Worm (Caenorhabditis elegans) whole organism, late embryonic: ENCODE results near the gene srw-100.

Source experiments
- Y22D7AL.16 ChIP-seq: sonication (generic microtip); optimal IDR thresholded peaks from 2 replicates; lab custom pipeline; 2016; ENCODE audit warnings: missing genetic modification characterization, missing compliant biosample characterization
- ahr-1 ChIP-seq: sonication (generic microtip); optimal IDR thresholded peaks from 2 replicates; lab custom pipeline; 2016; ENCODE audit warnings: missing genetic modification characterization, missing compliant biosample characterization
- ceh-14 ChIP-seq: sonication (generic microtip); optimal IDR thresholded peaks from 2 replicates; lab custom pipeline; 2016; ENCODE audit warnings: missing genotype, missing genetic modification characterization, missing compliant biosample characterization
- ceh-18 ChIP-seq: sonication (generic microtip); optimal IDR thresholded peaks from 2 replicates; lab custom pipeline; 2016; ENCODE audit warnings: missing genetic modification characterization, missing compliant biosample characterization
- ceh-19 ChIP-seq: fragments of 200-800 bp; sonication (Bioruptor generic); optimal IDR thresholded peaks from 2 replicates; lab custom pipeline; 2018; ENCODE audit warnings: mild to moderate bottlenecking, missing genetic modification characterization, missing compliant biosample characterization
- ceh-31 ChIP-seq: sonication (generic microtip); optimal IDR thresholded peaks from 2 replicates; lab custom pipeline; 2016; ENCODE audit warnings: missing genetic modification characterization, missing compliant biosample characterization
- ceh-45 ChIP-seq: fragments of 200-800 bp; sonication (Bioruptor generic); IDR thresholded peaks from 2 replicates; pipeline ENCODE4 v1.3.6; 2022; ENCODE audit warnings: missing genetic modification reagents, missing genetic modification characterization, missing compliant biosample characterization
- ceh-48 ChIP-seq: sonication (generic microtip); optimal IDR thresholded peaks from 2 replicates; lab custom pipeline; 2016; ENCODE audit warnings: missing genetic modification characterization, inconsistent platforms, missing compliant biosample characterization
- che-1 ChIP-seq: sonication (generic microtip); optimal IDR thresholded peaks from 2 replicates; lab custom pipeline; 2016; ENCODE audit warnings: mild to moderate bottlenecking, missing genetic modification characterization, missing compliant biosample characterization
- elt-2 ChIP-seq: sonication (generic microtip); optimal IDR thresholded peaks from 2 replicates; lab custom pipeline; 2016; ENCODE audit warnings: missing genetic modification reagents, missing genetic modification characterization, missing compliant biosample characterization
- eyg-1 ChIP-seq: sonication (generic microtip); optimal IDR thresholded peaks from 2 replicates; lab custom pipeline; 2016; ENCODE audit warnings: missing genotype, missing genetic modification characterization, missing compliant biosample characterization
- gmeb-2 ChIP-seq: sonication (generic microtip); optimal IDR thresholded peaks from 2 replicates; lab custom pipeline; 2016; ENCODE audit warnings: missing genetic modification characterization, inconsistent platforms, missing compliant biosample characterization
- hlh-13 ChIP-seq: fragments of 200-800 bp; sonication (Bioruptor generic); optimal IDR thresholded peaks from 2 replicates; lab custom pipeline; 2018; ENCODE audit warnings: mild to moderate bottlenecking, missing genetic modification characterization, missing compliant biosample characterization
- hlh-8 ChIP-seq: sonication (generic microtip); optimal IDR thresholded peaks from 2 replicates; lab custom pipeline; 2016; ENCODE audit warnings: missing genotype, missing genetic modification characterization, missing compliant biosample characterization
- nhr-11 ChIP-seq: fragments of 150-350 bp; optimal IDR thresholded peaks from 2 replicates; lab custom pipeline; 2014; ENCODE audit warnings: missing biosample characterization, missing genetic modification characterization
- nhr-232 ChIP-seq: sonication (generic microtip); optimal IDR thresholded peaks from 2 replicates; lab custom pipeline; 2016; ENCODE audit warnings: missing genetic modification characterization, missing compliant biosample characterization
- npax-4 ChIP-seq: sonication (generic microtip); optimal IDR thresholded peaks from 2 replicates; lab custom pipeline; 2016; ENCODE audit warnings: missing genetic modification characterization, missing compliant biosample characterization
- odd-2 ChIP-seq: sonication (generic microtip); optimal IDR thresholded peaks from 2 replicates; lab custom pipeline; 2017; ENCODE audit warnings: antibody characterized with exemption, mild to moderate bottlenecking, missing genetic modification characterization, missing compliant biosample characterization
- pag-3 ChIP-seq: sonication (generic microtip); optimal IDR thresholded peaks from 2 replicates; lab custom pipeline; 2016; ENCODE audit warnings: missing compliant biosample characterization, missing genetic modification characterization, borderline replicate concordance
- pax-1 ChIP-seq: fragments of 150-350 bp; optimal IDR thresholded peaks from 2 replicates; lab custom pipeline; 2014; ENCODE audit warnings: missing biosample characterization, missing genetic modification characterization
- pha-4 ChIP-seq: fragments of 150-350 bp; optimal IDR thresholded peaks from 2 replicates; lab custom pipeline; 2018; ENCODE audit warnings: missing biosample characterization, missing genetic modification reagents, missing genetic modification characterization
- pqm-1 ChIP-seq: sonication (generic microtip); optimal IDR thresholded peaks from 2 replicates; lab custom pipeline; 2016; ENCODE audit warnings: missing genetic modification characterization, missing compliant biosample characterization
- pros-1 ChIP-seq: fragments of 150-350 bp; optimal IDR thresholded peaks from 2 replicates; lab custom pipeline; 2014; ENCODE audit warnings: missing biosample characterization, missing genetic modification reagents, missing genetic modification characterization
- sdc-2 ChIP-seq: sonication (generic microtip); optimal IDR thresholded peaks from 2 replicates; lab custom pipeline; 2016; ENCODE audit warnings: missing genotype, missing genetic modification characterization, missing compliant biosample characterization
- sox-2 ChIP-seq: fragments of 200-800 bp; sonication (Bioruptor generic); IDR thresholded peaks from 2 replicates; pipeline ENCODE4 v1.3.6; 2022; ENCODE audit warnings: missing genetic modification reagents, missing genetic modification characterization, missing compliant biosample characterization
- syd-9 ChIP-seq: sonication (generic microtip); optimal IDR thresholded peaks from 2 replicates; lab custom pipeline; 2016; ENCODE audit warnings: mild to moderate bottlenecking, missing genetic modification characterization, moderate library complexity, missing compliant biosample characterization
- tbx-2 ChIP-seq: sonication (generic microtip); optimal IDR thresholded peaks from 2 replicates; lab custom pipeline; 2016; ENCODE audit warnings: missing genetic modification characterization, missing compliant biosample characterization
- ttx-3 ChIP-seq: sonication (generic microtip); optimal IDR thresholded peaks from 2 replicates; lab custom pipeline; 2016; ENCODE audit warnings: missing genetic modification reagents, missing genetic modification characterization, missing compliant biosample characterization
- unc-3 ChIP-seq, 2 experiments: fragments of 200-800 bp in 1 of 2; sonication (Bioruptor generic) in 1 of 2; sonication (generic microtip) in 1 of 2; conservative IDR thresholded peaks in 1 of 2; optimal IDR thresholded peaks in 1 of 2; 2 replicates each; pipeline versions ENCODE4 v1.3.6 to Lab custom; 2016 to 2022; ENCODE audit warnings: missing compliant biosample characterization in 2 of 2, missing genetic modification characterization in 2 of 2, missing genetic modification reagents in 1 of 2
- unc-42 ChIP-seq: sonication (generic microtip); optimal IDR thresholded peaks from 2 replicates; lab custom pipeline; 2016; ENCODE audit warnings: missing genotype, missing genetic modification characterization, missing compliant biosample characterization
- unc-55 ChIP-seq: sonication (generic microtip); optimal IDR thresholded peaks from 2 replicates; lab custom pipeline; 2017; ENCODE audit warnings: missing biosample characterization, missing genetic modification reagents, missing genetic modification characterization
- unc-86 ChIP-seq: sonication (generic microtip); optimal IDR thresholded peaks from 2 replicates; lab custom pipeline; 2016; ENCODE audit warnings: missing genetic modification characterization, missing compliant biosample characterization
- ztf-16 ChIP-seq: sonication (generic microtip); optimal IDR thresholded peaks from 2 replicates; lab custom pipeline; 2017; ENCODE audit warnings: missing genetic modification characterization, missing compliant biosample characterization

srw-100 gene

ce11 chrV:1710909-1711308 lies at the start of gene srw-100:
srw-100 (plus strand) TSS chrV:1711209.
- TF ChIP-seq npax-4 (tag; lab: Kevin White, UChicago) (no peak), ahr-1 (tag; lab: Kevin White, UChicago) (no peak), nhr-232 (tag; lab: Kevin White, UChicago) (no peak), ceh-18 (tag; lab: Kevin White, UChicago) (no peak)
- TF ChIP-seq, all 69 proteins: peak for 0

- TF ChIP-seq npax-4 (tag; lab: Kevin White, UChicago), result no peak
- no peak for TF ChIP-seq pag-3 (tag; lab: Kevin White, UChicago)
- no peak for TF ChIP-seq unc-42 (tag; lab: Kevin White, UChicago)
- no peak for TF ChIP-seq pqm-1
- no peak for TF ChIP-seq ttx-3 (tag; lab: Kevin White, UChicago)
- TF ChIP-seq hlh-13 (GFP tag; lab: Kevin White, UChicago), result no peak
- TF ChIP-seq unc-3 (GFP tag; conservative IDR thresholded peaks at IDR 0.05; lab: Robert Waterston, UW), result no peak
- no peak for TF ChIP-seq unc-3 (tag; optimal IDR thresholded peaks at IDR 0.05; lab: Kevin White, UChicago)
These were observed 48.7 kb upstream of the srw-100 start, which contains the start of gene irld-40 for ce11 chrV:1662270-1662669. irld-40 (plus strand) TSS chrV:1662570.

- TF ChIP-seq eyg-1, result no peak
- no peak for TF ChIP-seq pha-4 (tag; lab: Kevin White, UChicago)
- TF ChIP-seq unc-42 (tag; lab: Kevin White, UChicago), result no peak
- TF ChIP-seq sdc-2, result no peak
- no peak for TF ChIP-seq ceh-14 (tag; lab: Kevin White, UChicago)
- TF ChIP-seq unc-86 (tag; lab: Kevin White, UChicago), result no peak
- no peak for TF ChIP-seq elt-2
- TF ChIP-seq gmeb-2 (tag; lab: Kevin White, UChicago), result no peak
- no peak for TF ChIP-seq ahr-1 (tag; lab: Kevin White, UChicago)
- TF ChIP-seq odd-2 (tag; lab: Kevin White, UChicago), result no peak
- no peak for TF ChIP-seq nhr-11
- no peak for TF ChIP-seq syd-9 (tag; lab: Kevin White, UChicago)
- TF ChIP-seq pros-1 (tag; lab: Kevin White, UChicago), result no peak
- TF ChIP-seq pax-1 (tag; lab: Kevin White, UChicago), result no peak
- TF ChIP-seq ceh-19 (GFP tag; lab: Kevin White, UChicago), result no peak
- no peak for TF ChIP-seq ceh-18 (tag; lab: Kevin White, UChicago)
These were observed 46.1 kb upstream of the srw-100 start, which contains the start of gene K04F1.9 for ce11 chrV:1664921-1665320. K04F1.9 (plus strand) TSS chrV:1665221.

ce11 chrV:1666904-1667303 lies 44.1 kb upstream of the srw-100 start, which contains the start of gene K04F1.8:
K04F1.8 (plus strand) TSS chrV:1667204.
- TF ChIP-seq nhr-232 (tag; lab: Kevin White, UChicago) (no peak), pros-1 (tag; lab: Kevin White, UChicago) (no peak), Y22D7AL.16 (tag; lab: Kevin White, UChicago) (no peak), ahr-1 (tag; lab: Kevin White, UChicago) (no peak), tbx-2 (tag; lab: Kevin White, UChicago) (no peak)

ce11 chrV:1668216-1668615 lies 42.8 kb upstream of the srw-100 start, which contains the start of gene irld-42:
irld-42 (plus strand) TSS chrV:1668516.
- TF ChIP-seq ceh-31, result no peak
- TF ChIP-seq unc-55 (GFP tag; lab: Kevin White, UChicago), result no peak
- TF ChIP-seq ceh-48 (tag; lab: Kevin White, UChicago), result no peak
- TF ChIP-seq ceh-14 (tag; lab: Kevin White, UChicago), result no peak
- no peak for TF ChIP-seq hlh-8 (tag; lab: Kevin White, UChicago)
- TF ChIP-seq che-1 (tag; lab: Kevin White, UChicago), result no peak
- TF ChIP-seq ztf-16 (tag; lab: Kevin White, UChicago), result no peak

ce11 chrV:1678228-1678627 lies 32.8 kb upstream of the srw-100 start, which contains the start of gene srw-98:
srw-98 (minus strand) TSS chrV:1678328.
- TF ChIP-seq ceh-45 (GFP tag; lab: Robert Waterston, UW) (no peak), unc-42 (tag; lab: Kevin White, UChicago) (no peak), elt-2 (no peak), sox-2 (GFP tag; lab: Robert Waterston, UW) (no peak)
- TF ChIP-seq, all 69 proteins: peak for 0
